Fruit fly (Drosophila melanogaster) whole organism, adult: ENCODE measurements around the gene Elp1.

Experiments
- CG11617 ChIP-seq: fragments of 200-800 bp; sonication (Bioruptor generic); optimal IDR thresholded peaks from 2 replicates; lab custom pipeline; 2017; ENCODE audit warnings: mild to moderate bottlenecking, missing biosample characterization, missing genetic modification reagents, missing genetic modification characterization
- CG12768 ChIP-seq: fragments of 200-800 bp; sonication (Bioruptor generic); optimal IDR thresholded peaks from 2 replicates; lab custom pipeline; 2017; ENCODE audit warnings: missing biosample characterization, missing genetic modification characterization, mild to moderate bottlenecking, moderate library complexity, missing genetic modification reagents
- CG14711 ChIP-seq: fragments of 200-800 bp; sonication (Bioruptor generic); optimal IDR thresholded peaks from 2 replicates; lab custom pipeline; 2018; ENCODE audit warnings: missing biosample characterization, mild to moderate bottlenecking, missing genetic modification characterization, moderate library complexity
- CG1620 ChIP-seq: fragments of 200-800 bp; sonication (Bioruptor generic); optimal IDR thresholded peaks from 2 replicates; lab custom pipeline; 2016; ENCODE audit warnings: missing biosample characterization, missing genetic modification characterization
- CG33017 ChIP-seq: fragments of 200-800 bp; sonication (Bioruptor generic); optimal IDR thresholded peaks from 2 replicates; lab custom pipeline; 2018; ENCODE audit warnings: missing biosample characterization, mild to moderate bottlenecking, missing genetic modification characterization, moderate library complexity
- CG5204 ChIP-seq: fragments of 200-800 bp; sonication (Bioruptor generic); optimal IDR thresholded peaks from 2 replicates; lab custom pipeline; 2016; ENCODE audit warnings: missing biosample characterization, missing genetic modification characterization
- CG7045 ChIP-seq: fragments of 200-800 bp; sonication (Bioruptor generic); optimal IDR thresholded peaks from 2 replicates; lab custom pipeline; 2017; ENCODE audit warnings: missing biosample characterization, mild to moderate bottlenecking, missing genetic modification characterization
- CG7101 ChIP-seq: fragments of 200-800 bp; sonication (Bioruptor generic); optimal IDR thresholded peaks from 2 replicates; lab custom pipeline; 2018; ENCODE audit warnings: missing biosample characterization, mild to moderate bottlenecking, missing genetic modification characterization, moderate library complexity
- Clk ChIP-seq: fragments of 200-800 bp; sonication (Bioruptor generic); optimal IDR thresholded peaks from 2 replicates; lab custom pipeline; 2017; ENCODE audit warnings: missing biosample characterization, missing genetic modification characterization
- Crg-1 ChIP-seq: fragments of 200-800 bp; sonication (Bioruptor generic); optimal IDR thresholded peaks from 2 replicates; lab custom pipeline; 2016; ENCODE audit warnings: missing biosample characterization, missing genetic modification characterization
- Hr96 ChIP-seq: fragments of 200-800 bp; sonication (Bioruptor generic); optimal IDR thresholded peaks from 2 replicates; lab custom pipeline; 2016; ENCODE audit warnings: missing biosample characterization, missing genetic modification characterization
- Mnt ChIP-seq: fragments of 200-800 bp; sonication (Bioruptor generic); optimal IDR thresholded peaks from 2 replicates; lab custom pipeline; 2016; ENCODE audit warnings: missing biosample characterization, mild to moderate bottlenecking, missing genetic modification characterization
- bab1 ChIP-seq: fragments of 200-800 bp; sonication (Bioruptor generic); optimal IDR thresholded peaks from 3 replicates; lab custom pipeline; 2019; ENCODE audit warnings: missing biosample characterization, mild to moderate bottlenecking, missing genetic modification characterization, moderate library complexity
- cic ChIP-seq: fragments of 200-800 bp; sonication (Bioruptor generic); optimal IDR thresholded peaks from 2 replicates; lab custom pipeline; 2017; ENCODE audit warnings: missing biosample characterization, mild to moderate bottlenecking, missing genetic modification characterization, moderate library complexity
- cnc ChIP-seq, 2 experiments: fragments of >200 bp; optimal IDR thresholded peaks; 2 replicates each; lab custom pipeline; 2017
- kay ChIP-seq: fragments of 200-800 bp; sonication (Bioruptor generic); peaks from one replicate; lab custom pipeline; 2016; ENCODE audit warnings: missing biosample characterization, missing genetic modification characterization, borderline replicate concordance
- ovo ChIP-seq: fragments of 200-800 bp; sonication (Bioruptor generic); optimal IDR thresholded peaks from 2 replicates; lab custom pipeline; 2016; ENCODE audit warnings: missing biosample characterization, missing genetic modification characterization
- pad ChIP-seq: fragments of 200-800 bp; sonication (Bioruptor generic); optimal IDR thresholded peaks from 3 replicates; lab custom pipeline; 2017; ENCODE audit warnings: missing biosample characterization, missing genetic modification characterization, mild to moderate bottlenecking, moderate library complexity, missing genetic modification reagents
- tj ChIP-seq: fragments of 200-800 bp; sonication (Bioruptor generic); optimal IDR thresholded peaks from 3 replicates; lab custom pipeline; 2017; ENCODE audit warnings: missing biosample characterization, mild to moderate bottlenecking, missing genetic modification characterization, moderate library complexity
- toe ChIP-seq: fragments of 200-800 bp; sonication (Bioruptor generic); optimal IDR thresholded peaks from 2 replicates; lab custom pipeline; 2016; ENCODE audit warnings: missing biosample characterization, missing genetic modification characterization

Gene Elp1

dm6 chr3R:11691747-11692146, 41.0 kb downstream of the Elp1 start, which contains the start of gene CG18765:
Gene CG18765 (minus strand): TSS chr3R:11691799.
- TF ChIP-seq Clk (GFP tag; lab: Kevin White, UChicago) (no peak), ovo (GFP tag; lab: Kevin White, UChicago) (no peak), bab1 (GFP tag; lab: Kevin White, UChicago) (no peak), CG1620 (GFP tag; lab: Kevin White, UChicago) (no peak), cic (GFP tag; lab: Kevin White, UChicago) (no peak), tj (GFP tag; lab: Kevin White, UChicago) (no peak), toe (GFP tag; lab: Kevin White, UChicago) (no peak), cnc (optimal IDR thresholded peaks at IDR 0.05; lab: Kevin White, UChicago) (no peak)

DNA sequence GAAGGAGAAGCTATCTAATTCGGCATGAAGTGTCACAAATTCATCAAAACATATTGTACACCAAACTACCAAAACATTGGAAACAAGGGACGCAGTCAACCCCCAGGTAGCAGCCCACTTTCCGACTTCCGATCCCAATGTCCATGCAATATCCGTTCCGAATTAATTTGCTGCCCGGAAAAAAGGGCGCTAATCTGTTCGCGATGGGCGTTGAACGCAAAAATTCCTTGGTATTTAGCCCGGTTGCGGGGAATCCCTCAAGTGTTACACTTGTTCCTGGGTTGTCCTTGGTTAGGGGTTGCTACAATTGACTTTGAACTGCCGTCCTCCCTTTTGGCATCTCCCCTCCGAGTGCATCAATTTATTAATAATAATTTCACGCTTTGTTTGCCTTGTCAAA, 41.7 kb downstream of the Elp1 start:
- TF ChIP-seq Mnt (no peak), CG33017 (tag; lab: Kevin White, UChicago) (no peak), CG5204 (GFP tag; lab: Kevin White, UChicago) (no peak), cnc (optimal IDR thresholded peaks at IDR 0.05; lab: Kevin White, UChicago) (no peak), pad (GFP tag; lab: Kevin White, UChicago) (no peak), Hr96 (no peak), CG7045 (GFP tag; lab: Kevin White, UChicago) (no peak), CG7101 (tag; lab: Kevin White, UChicago) (no peak), CG1620 (GFP tag; lab: Kevin White, UChicago) (no peak), Clk (GFP tag; lab: Kevin White, UChicago) (no peak), toe (GFP tag; lab: Kevin White, UChicago) (no peak), tj (GFP tag; lab: Kevin White, UChicago) (no peak), Crg-1 (GFP tag; lab: Kevin White, UChicago) (no peak), cic (GFP tag; lab: Kevin White, UChicago) (no peak), ovo (GFP tag; lab: Kevin White, UChicago) (no peak)

dm6 chr3R:11694311-11695305, 43.8 kb downstream of the Elp1 start, which contains the start of gene Fer3:
Gene Fer3 (minus strand): TSS chr3R:11694311.
- TF ChIP-seq Crg-1 (GFP tag; lab: Kevin White, UChicago) (no peak), tj (GFP tag; lab: Kevin White, UChicago) (no peak), cnc (optimal IDR thresholded peaks at IDR 0.05; lab: Kevin White, UChicago) (no peak), CG33017 (tag; lab: Kevin White, UChicago) (no peak), CG5204 (GFP tag; lab: Kevin White, UChicago) (no peak), pad (GFP tag; lab: Kevin White, UChicago) (no peak), cic (GFP tag; lab: Kevin White, UChicago) (no peak), Mnt (no peak), CG14711 (no peak), CG12768 (GFP tag; lab: Kevin White, UChicago) (no peak), Hr96 (no peak), CG7045 (GFP tag; lab: Kevin White, UChicago) (no peak), bab1 (GFP tag; lab: Kevin White, UChicago) (no peak), CG11617 (no peak), kay (GFP tag; lab: Kevin White, UChicago) (no peak), toe (GFP tag; lab: Kevin White, UChicago) (no peak), Clk (GFP tag; lab: Kevin White, UChicago) (no peak), ovo (GFP tag; lab: Kevin White, UChicago) (no peak)

- TF ChIP-seq pad (GFP tag; lab: Kevin White, UChicago) (no peak), kay (GFP tag; lab: Kevin White, UChicago) (no peak), toe (GFP tag; lab: Kevin White, UChicago) (no peak), Clk (GFP tag; lab: Kevin White, UChicago) (no peak), bab1 (GFP tag; lab: Kevin White, UChicago) (no peak), CG5204 (GFP tag; lab: Kevin White, UChicago) (no peak)
These were observed 45.4 kb downstream of the Elp1 start, which contains the start of gene CG14717 for dm6 chr3R:11696209-11696608. Gene CG14717 (plus strand): TSS chr3R:11696509.

- TF ChIP-seq CG12768 (GFP tag; lab: Kevin White, UChicago) (no peak), CG7045 (GFP tag; lab: Kevin White, UChicago) (no peak), Clk (GFP tag; lab: Kevin White, UChicago) (no peak), Mnt (no peak)
These were observed 49.5 kb downstream of the Elp1 start, which contains the start of gene CG14718 for dm6 chr3R:11700314-11700713. Gene CG14718 (plus strand): TSS chr3R:11700614.

dm6 chr3R:11703730-11704129, 53.0 kb downstream of the Elp1 start, which contains the start of gene I-t:
Gene I-t (plus strand): TSS chr3R:11704030.
- no peak for TF ChIP-seq CG1620 (GFP tag; lab: Kevin White, UChicago)
- no peak for TF ChIP-seq CG7101 (tag; lab: Kevin White, UChicago)
- TF ChIP-seq CG7045 (GFP tag; lab: Kevin White, UChicago): no peak
- no peak for TF ChIP-seq CG11617
- no peak for TF ChIP-seq cnc (optimal IDR thresholded peaks at IDR 0.05; lab: Kevin White, UChicago)
- no peak for TF ChIP-seq Mnt
- TF ChIP-seq tj (GFP tag; lab: Kevin White, UChicago): no peak
